Worm (Caenorhabditis elegans) whole organism, dauer: ENCODE results near the gene rbm-42.

Experiments
- unc-62 ChIP-seq: sonication (generic microtip); optimal IDR thresholded peaks from 2 replicates; lab custom pipeline; 2017; ENCODE audit warnings: missing biosample characterization, missing genetic modification reagents, missing genetic modification characterization

Gene rbm-42

ce11 chrIII:5153137-5153536 lies at the start of gene rbm-42, which contains the start of gene grwd-1:
Gene rbm-42, minus strand, starts transcription at chrIII:5153229.
Gene grwd-1, plus strand, starts transcription at chrIII:5153464.
- TF ChIP-seq unc-62 (GFP tag; lab: Kevin White, UChicago) = no peak

- no peak for TF ChIP-seq unc-62 (GFP tag; lab: Kevin White, UChicago)
These were observed 49.6 kb upstream of the rbm-42 start for ce11 chrIII:5202641-5203040.

DNA sequence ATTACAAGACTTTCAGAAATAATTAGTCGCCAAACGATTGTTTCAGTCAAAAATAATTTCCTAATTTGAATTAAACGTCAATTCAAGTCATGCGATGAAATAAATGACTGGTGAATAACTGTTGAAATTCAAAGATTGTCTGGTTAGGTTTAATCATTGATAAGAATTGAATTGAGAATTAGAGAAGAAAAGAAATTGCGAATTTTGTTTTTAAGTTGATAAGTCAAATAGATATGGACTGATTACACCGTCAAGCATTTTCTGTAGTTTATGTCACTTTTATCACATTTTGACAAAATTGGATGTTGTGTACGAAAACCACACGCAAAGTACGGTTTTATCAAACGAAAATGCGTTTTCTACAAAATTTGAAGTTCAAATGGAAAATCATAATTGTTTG lies 48.2 kb upstream of the rbm-42 start:
- TF ChIP-seq unc-62 (GFP tag; lab: Kevin White, UChicago) = no peak

DNA sequence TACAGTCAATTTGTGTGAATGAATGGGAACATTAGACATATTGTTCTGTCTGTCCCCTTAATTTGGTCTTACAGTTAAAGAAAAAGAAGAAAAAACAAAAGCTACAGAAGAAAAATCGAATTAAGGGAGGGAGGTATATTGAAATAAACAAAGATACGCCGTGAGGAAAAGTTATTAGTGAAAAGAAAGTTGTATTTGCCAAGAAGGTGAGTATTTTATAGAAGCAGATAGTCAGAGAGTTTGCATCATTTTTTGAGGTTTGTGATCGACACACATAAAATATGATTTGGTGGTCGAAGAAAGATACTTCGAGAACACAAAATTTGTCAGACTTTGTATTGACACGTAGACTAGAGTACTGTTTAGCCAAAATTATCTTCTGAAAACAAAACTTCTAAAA lies 47.3 kb upstream of the rbm-42 start:
- TF ChIP-seq unc-62 (GFP tag; lab: Kevin White, UChicago) = no peak

ce11 chrIII:5199577-5199976 lies 46.5 kb upstream of the rbm-42 start, which contains the start of gene emb-8:
Gene emb-8, minus strand, starts transcription at chrIII:5199677.
- no peak for TF ChIP-seq unc-62 (GFP tag; lab: Kevin White, UChicago)

DNA sequence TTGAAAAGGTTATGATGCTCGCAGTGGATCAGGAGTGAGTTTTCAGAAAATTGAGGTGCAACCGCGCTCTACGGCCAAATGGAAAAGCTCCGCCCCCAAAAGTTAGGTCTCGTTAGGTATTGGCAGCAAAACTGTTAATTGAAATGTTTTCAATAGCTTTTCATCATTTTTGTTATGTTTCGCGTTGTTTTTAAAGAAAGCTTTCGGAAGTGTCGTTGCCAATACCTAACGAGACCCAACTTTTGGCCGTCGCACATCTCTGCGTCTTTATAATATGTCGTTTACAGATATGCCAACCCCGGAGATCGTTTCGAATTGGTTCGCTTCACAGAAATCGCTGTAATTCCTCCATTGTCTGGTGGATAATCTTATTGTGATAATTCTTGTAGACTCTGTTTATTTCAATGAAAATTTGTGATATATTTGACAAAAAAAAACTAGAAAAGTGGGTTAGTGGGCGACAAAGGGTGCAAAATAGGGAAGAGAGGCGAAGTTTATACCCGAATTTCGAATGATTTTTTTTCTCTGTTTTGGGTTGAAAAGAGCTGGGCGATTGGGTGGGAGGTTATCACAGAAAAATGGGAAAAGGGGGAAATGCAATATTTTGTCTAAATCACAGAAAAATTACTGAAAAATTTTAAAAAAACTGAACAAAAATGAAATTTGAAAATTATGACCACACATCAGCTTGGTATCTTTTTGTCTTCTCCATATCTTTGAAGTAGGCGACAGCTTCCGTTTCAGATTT lies 43.4 kb upstream of the rbm-42 start:
- TF ChIP-seq unc-62 (GFP tag; lab: Kevin White, UChicago) = no peak

- no peak for TF ChIP-seq unc-62 (GFP tag; lab: Kevin White, UChicago)
These were observed 42.7 kb upstream of the rbm-42 start, which contains the start of gene moc-6 for ce11 chrIII:5195690-5196089. Gene moc-6, plus strand, starts transcription at chrIII:5195990.

DNA sequence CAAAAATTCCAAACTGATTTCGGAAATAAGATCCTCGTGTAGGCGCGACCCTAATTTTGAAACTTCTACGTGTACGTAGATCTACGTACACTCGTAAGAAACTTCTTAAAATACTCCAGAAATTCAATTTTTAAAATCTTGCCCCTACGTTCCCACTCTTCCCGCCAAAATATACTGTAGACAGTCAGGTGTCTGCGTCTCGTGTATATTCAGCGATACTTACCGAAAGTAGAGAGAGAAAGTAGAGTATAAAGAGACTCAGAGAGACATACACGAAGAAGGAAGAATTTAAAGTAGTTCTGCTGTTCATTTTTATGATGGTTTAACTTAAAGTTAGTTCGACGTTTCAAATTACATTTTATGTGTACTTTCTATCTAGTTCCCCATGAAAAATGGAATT lies 40.2 kb upstream of the rbm-42 start:
- TF ChIP-seq unc-62 (GFP tag; lab: Kevin White, UChicago) = no peak

DNA sequence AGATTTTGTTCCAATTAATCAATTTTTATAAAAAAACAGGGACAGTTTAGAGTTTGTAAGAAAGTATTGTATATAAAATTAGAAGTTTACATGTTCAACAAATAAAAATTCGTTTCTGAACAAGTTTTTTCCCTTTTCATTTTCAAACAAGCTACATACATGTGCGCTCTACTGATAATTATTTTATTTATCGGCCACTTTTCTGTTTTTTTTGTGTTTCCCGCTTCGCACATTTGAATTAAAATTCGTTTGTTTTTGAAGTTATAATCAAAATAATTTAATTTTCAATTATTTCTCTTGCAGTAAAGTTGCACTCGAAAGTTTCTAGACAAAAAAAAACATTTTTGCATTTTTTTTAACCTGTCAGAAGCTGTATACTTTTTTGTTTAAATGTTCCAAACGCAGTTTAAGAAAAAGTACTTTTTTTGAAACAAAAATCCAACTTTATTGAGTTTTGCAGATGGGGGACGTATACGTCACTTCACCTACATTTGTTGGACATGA lies 37.7 kb upstream of the rbm-42 start, which contains the start of gene hira-1:
hira-1 (plus strand) TSS at position 454 of the 504 bp plus-strand sequence.
- no peak for TF ChIP-seq unc-62 (GFP tag; lab: Kevin White, UChicago)

DNA sequence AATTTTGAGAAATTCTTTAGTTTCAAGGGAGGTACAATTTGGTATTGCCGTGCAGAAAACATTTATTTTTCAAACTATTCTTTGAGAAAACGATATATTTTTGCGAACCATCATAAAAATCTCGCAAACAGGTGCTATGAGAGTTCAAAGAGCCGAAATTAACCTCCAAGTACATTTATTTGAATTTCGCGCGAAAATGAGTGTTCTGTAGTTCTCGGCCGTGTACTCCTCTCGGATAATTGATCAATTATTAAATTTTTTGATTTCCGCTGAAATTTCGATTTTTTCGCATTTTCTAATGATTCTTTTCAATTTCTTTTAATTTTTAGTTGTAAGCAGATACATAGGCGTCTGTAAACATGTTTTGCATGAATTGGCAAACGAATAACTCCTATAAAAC lies 37.1 kb upstream of the rbm-42 start:
- no peak for TF ChIP-seq unc-62 (GFP tag; lab: Kevin White, UChicago)

DNA sequence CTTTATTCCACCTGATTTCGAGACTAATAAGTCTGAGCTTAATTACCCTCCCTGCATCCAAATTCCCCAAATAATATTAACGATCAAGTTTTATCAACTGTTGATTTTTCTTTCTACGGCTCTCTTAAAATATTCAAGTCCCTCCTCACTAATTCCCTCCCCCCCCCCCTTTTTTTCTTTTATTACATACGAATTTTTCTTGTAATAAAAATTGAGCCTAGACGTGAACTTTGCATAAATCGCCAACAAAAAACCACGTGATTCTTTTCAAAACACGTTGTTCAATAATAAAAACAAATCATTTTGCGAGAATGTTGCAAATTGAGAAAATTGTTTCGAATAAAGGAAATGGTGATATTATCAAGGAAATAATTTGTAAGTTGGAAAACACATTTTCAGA lies 35.4 kb upstream of the rbm-42 start, which contains the start of gene K10D2.8:
K10D2.8 (plus strand) TSS at position 301 of the 400 bp plus-strand sequence.
- TF ChIP-seq unc-62 (GFP tag; lab: Kevin White, UChicago) = no peak

ce11 chrIII:5185620-5186019 lies 32.6 kb upstream of the rbm-42 start, which contains the start of gene pup-2:
Gene pup-2, plus strand, starts transcription at chrIII:5185920.
- no peak for TF ChIP-seq unc-62 (GFP tag; lab: Kevin White, UChicago)

- no peak for TF ChIP-seq unc-62 (GFP tag; lab: Kevin White, UChicago)
These were observed 30.3 kb upstream of the rbm-42 start for ce11 chrIII:5183372-5183771.

ce11 chrIII:5181641-5182040 lies 28.6 kb upstream of the rbm-42 start:
- no peak for TF ChIP-seq unc-62 (GFP tag; lab: Kevin White, UChicago)

DNA sequence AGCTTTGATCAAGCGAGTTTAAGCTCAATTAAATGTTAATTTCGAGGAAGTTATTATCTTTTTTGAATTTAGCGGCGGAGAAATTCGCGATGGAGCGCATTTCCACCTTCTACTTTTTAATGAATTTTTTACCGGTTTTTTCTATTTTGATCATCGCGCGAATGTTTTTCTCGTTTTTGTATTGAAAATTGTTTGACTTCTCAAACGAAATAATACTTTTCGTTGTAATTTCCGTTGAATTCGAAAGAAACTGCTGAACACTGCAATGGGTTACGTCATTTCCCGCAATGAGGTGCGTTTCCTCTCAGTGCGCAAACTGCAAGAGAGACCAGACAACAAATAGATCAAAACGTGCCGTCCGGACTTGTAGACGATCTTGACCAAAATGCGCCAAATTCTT lies 28.2 kb upstream of the rbm-42 start:
- no peak for TF ChIP-seq unc-62 (GFP tag; lab: Kevin White, UChicago)

- no peak for TF ChIP-seq unc-62 (GFP tag; lab: Kevin White, UChicago)
These were observed 27.6 kb upstream of the rbm-42 start for ce11 chrIII:5180588-5180987.

ce11 chrIII:5179166-5179565 lies 26.1 kb upstream of the rbm-42 start:
- no peak for TF ChIP-seq unc-62 (GFP tag; lab: Kevin White, UChicago)
